Worm (Caenorhabditis elegans): ENCODE results near the gene C45G9.9.

DNA sequence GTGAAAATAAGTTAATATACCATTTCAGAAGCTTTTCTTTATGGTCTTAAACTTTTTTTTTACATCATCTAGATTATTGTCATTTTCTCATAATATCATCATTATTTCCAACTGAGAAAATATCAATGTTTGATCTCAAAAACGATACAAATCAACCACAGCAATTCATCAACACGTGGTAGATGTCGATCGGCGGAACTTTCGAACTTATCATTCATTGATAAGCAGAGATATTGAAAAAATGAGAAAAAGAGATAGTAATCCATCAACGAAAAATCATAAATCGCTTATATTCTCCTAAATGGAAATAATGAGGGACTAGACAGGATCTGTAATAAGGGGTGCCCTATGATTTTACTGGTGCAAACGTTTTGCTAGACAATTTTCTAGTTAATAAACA lies 41.1 kb upstream of the C45G9.9 start:
- no peak for TF ChIP-seq aly-2 (tag; optimal IDR thresholded peaks at IDR 0.05)
- no peak for TF ChIP-seq snpc-4 (tag; optimal IDR thresholded peaks at IDR 0.05)
- TF ChIP-seq nhr-25 (tag; optimal IDR thresholded peaks at IDR 0.05): no peak
- TF ChIP-seq sma-3 (GFP tag; optimal IDR thresholded peaks at IDR 0.05): no peak
- no peak for TF ChIP-seq nhr-23 (tag; optimal IDR thresholded peaks at IDR 0.05)
- no peak for TF ChIP-seq F13H6.1 (tag; optimal IDR thresholded peaks at IDR 0.05)
- TF ChIP-seq ceh-82 (tag; optimal IDR thresholded peaks at IDR 0.05): no peak
- TF ChIP-seq skn-1 (tag; optimal IDR thresholded peaks at IDR 0.05): no peak
- no peak for TF ChIP-seq nhr-11 (tag; optimal IDR thresholded peaks at IDR 0.05)
- no peak for TF ChIP-seq lin-39 (tag; optimal IDR thresholded peaks at IDR 0.05)

All from whole organism, L2 larva.